Fruit fly (Drosophila melanogaster): ENCODE data around the gene CG42300.

CG42300 gene

dm6 chrX:15594230-15594857 lies 38.5 kb upstream of the CG42300 start (continued):
- no peak for TF ChIP-seq NK7.1 (GFP tag; optimal IDR thresholded peaks at IDR 0.05)
- no peak for TF ChIP-seq Fer2 (tag; optimal IDR thresholded peaks at IDR 0.05)
- TF ChIP-seq CG7963 (GFP tag; IDR thresholded peaks at IDR 0.05; ENCODE audit: partially characterized antibody): no peak
- no peak for TF ChIP-seq Nf-YC (tag; optimal IDR thresholded peaks at IDR 0.05)
- TF ChIP-seq odd (GFP tag; optimal IDR thresholded peaks at IDR 0.05): no peak
- TF ChIP-seq tx (GFP tag; optimal IDR thresholded peaks at IDR 0.05): no peak
- no peak for TF ChIP-seq Poxn (GFP tag; IDR thresholded peaks at IDR 0.05)
- TF ChIP-seq B-H2 (GFP tag; optimal IDR thresholded peaks at IDR 0.05): no peak
- TF ChIP-seq CG7556 (GFP tag; optimal IDR thresholded peaks at IDR 0.05): no peak
- TF ChIP-seq Doc3 (GFP tag; IDR thresholded peaks at IDR 0.05; ENCODE audit: partially characterized antibody): no peak
- TF ChIP-seq shn (GFP tag; optimal IDR thresholded peaks at IDR 0.05): no peak
- TF ChIP-seq da (GFP tag; optimal IDR thresholded peaks at IDR 0.05): no peak
- TF ChIP-seq vnd (GFP tag; IDR thresholded peaks at IDR 0.05; ENCODE audit: partially characterized antibody): 0 out of 3 replicates have a peak, but pooled peaks have one; percentile 22
- no peak for TF ChIP-seq CG1832 (GFP tag; optimal IDR thresholded peaks at IDR 0.05)
- no peak for TF ChIP-seq jumu (GFP tag; optimal IDR thresholded peaks at IDR 0.05)
- TF ChIP-seq toy (GFP tag; IDR thresholded peaks at IDR 0.05): no peak
- TF ChIP-seq CG13287 (GFP tag; IDR thresholded peaks at IDR 0.05; ENCODE audit: partially characterized antibody): peak; percentile 27; the same call in 1 of the 2 replicates
- TF ChIP-seq tap (tag; optimal IDR thresholded peaks at IDR 0.05): no peak
- no peak for TF ChIP-seq jing (GFP tag; optimal IDR thresholded peaks at IDR 0.05)
- peak in 1 of 2 experiments; percentile 28 for TF ChIP-seq dpn (GFP tag; optimal IDR thresholded peaks at IDR 0.05)
- peak; percentile 25; the same call in 1 of the 3 replicates for TF ChIP-seq CG11560 (tag; IDR thresholded peaks at IDR 0.05)
- no peak for TF ChIP-seq hkb (optimal IDR thresholded peaks at IDR 0.05)
- TF ChIP-seq hkb (GFP tag; IDR thresholded peaks at IDR 0.05): no peak
- no peak for TF ChIP-seq Sox100B (GFP tag; optimal IDR thresholded peaks at IDR 0.05)
- TF ChIP-seq rib (GFP tag; IDR thresholded peaks at IDR 0.05): no peak
- no peak for TF ChIP-seq danr (GFP tag; IDR thresholded peaks at IDR 0.05)
- TF ChIP-seq CG10959 (GFP tag; IDR thresholded peaks at IDR 0.05): peak; percentile 34; the same call in 1 of the 2 replicates
- no peak for TF ChIP-seq HLHmδ (GFP tag; optimal IDR thresholded peaks at IDR 0.05)
- 0 out of 3 replicates have a peak, but pooled peaks have one; percentile 29 for TF ChIP-seq HLH4C (GFP tag; IDR thresholded peaks at IDR 0.05; ENCODE audit: partially characterized antibody)
- 0 out of 3 replicates have a peak, but pooled peaks have one; percentile 37 for TF ChIP-seq otp (GFP tag; IDR thresholded peaks at IDR 0.05)
- peak; percentile 61 for TF ChIP-seq CG32772 (GFP tag; IDR thresholded peaks at IDR 0.05)
- no peak for TF ChIP-seq CG3407 (GFP tag; optimal IDR thresholded peaks at IDR 0.05)
- TF ChIP-seq ato (GFP tag; IDR thresholded peaks at IDR 0.05; ENCODE audit: partially characterized antibody): peak; percentile 29; the same call in 1 of the 2 replicates
- TF ChIP-seq YL-1 (GFP tag; optimal IDR thresholded peaks at IDR 0.05): no peak
- TF ChIP-seq lmd (GFP tag; IDR thresholded peaks at IDR 0.05): peak; percentile 56; the same call in 1 of the 2 replicates
- TF ChIP-seq CG1529 (GFP tag; optimal IDR thresholded peaks at IDR 0.05): no peak
- TF ChIP-seq fd3F (GFP tag; optimal IDR thresholded peaks at IDR 0.05): no peak
- no peak for TF ChIP-seq CHES-1-like (GFP tag; optimal IDR thresholded peaks at IDR 0.05)
- TF ChIP-seq MESR4 (GFP tag; optimal IDR thresholded peaks at IDR 0.05): no peak
- TF ChIP-seq CG18599 (GFP tag; optimal IDR thresholded peaks at IDR 0.05): no peak
- no peak for TF ChIP-seq CG15011 (GFP tag; optimal IDR thresholded peaks at IDR 0.05)
- TF ChIP-seq CG9797 (GFP tag; optimal IDR thresholded peaks at IDR 0.05): no peak
- peak; percentile 77 for TF ChIP-seq amos (GFP tag; IDR thresholded peaks at IDR 0.05; ENCODE audit: partially characterized antibody)
- TF ChIP-seq scrt (GFP tag; optimal IDR thresholded peaks at IDR 0.05): no peak
- TF ChIP-seq pita (GFP tag; optimal IDR thresholded peaks at IDR 0.05): peak; percentile 40
- no peak for TF ChIP-seq CG1792 (GFP tag; optimal IDR thresholded peaks at IDR 0.05)
- no peak for TF ChIP-seq CG17385 (GFP tag; optimal IDR thresholded peaks at IDR 0.05)
- TF ChIP-seq so (GFP tag; IDR thresholded peaks at IDR 0.05): 0 out of 3 replicates have a peak, but pooled peaks have one; percentile 5
- no peak for TF ChIP-seq sima (GFP tag; optimal IDR thresholded peaks at IDR 0.05)

Measured in whole organism, embryonic.